Fruit fly (Drosophila melanogaster): ENCODE data around the gene CG31468.

- TF ChIP-seq ttk (optimal IDR thresholded peaks at IDR 0.05) (no peak), insv (optimal IDR thresholded peaks at IDR 0.05) (no peak), psq (optimal IDR thresholded peaks at IDR 0.05) (no peak), Myc (optimal IDR thresholded peaks at IDR 0.05) (no peak), Sin3A (optimal IDR thresholded peaks at IDR 0.05) (no peak), h (optimal IDR thresholded peaks at IDR 0.05) (no peak)
These were observed 44.7 kb downstream of the CG31468 start for dm6 chr3R:23655501-23655900.

Data from Kc167 (cell line).